Worm (Caenorhabditis elegans) whole organism, L3 larva: ENCODE data around the gene C31B8.7.

ENCODE experiments used
- aly-2 ChIP-seq: fragments of 150-350 bp; optimal IDR thresholded peaks from 2 replicates; lab custom pipeline; 2014; ENCODE audit warnings: missing biosample characterization, missing genetic modification characterization
- elt-3 ChIP-seq, 3 experiments: fragments of 150-350 bp in 1 of 3; sonication (generic microtip) in 2 of 3; optimal IDR thresholded peaks; 2 replicates in 2 of 3; 4 replicates in 1 of 3; lab custom pipeline; 2014 to 2017; ENCODE audit warnings: missing biosample characterization in 3 of 3, missing genetic modification characterization in 3 of 3
- fos-1 ChIP-seq: fragments of 150-350 bp; optimal IDR thresholded peaks from 2 replicates; lab custom pipeline; 2014; ENCODE audit warnings: missing biosample characterization, missing genetic modification characterization
- nhr-76 ChIP-seq: fragments of 150-350 bp; sonication (generic microtip); optimal IDR thresholded peaks from 5 replicates; lab custom pipeline; 2014; ENCODE audit warnings: missing biosample characterization, missing genetic modification characterization
- nhr-77 ChIP-seq: fragments of 150-350 bp; optimal IDR thresholded peaks from 2 replicates; lab custom pipeline; 2014; ENCODE audit warnings: missing biosample characterization, missing genetic modification characterization

ce11 chrV:2899867-2900266, 3.3 kb downstream of the C31B8.7 start, which contains the start of gene str-46:
- TF ChIP-seq elt-3 (tag; optimal IDR thresholded peaks at IDR 0.05; lab: Kevin White, UChicago) (no peak), nhr-77 (tag; lab: Kevin White, UChicago) (no peak), aly-2 (tag; lab: Kevin White, UChicago) (no peak), fos-1 (tag; lab: Kevin White, UChicago) (no peak), nhr-76 (no peak)
